Fruit fly (Drosophila melanogaster): ENCODE results near the gene gammaSnap2.
A peak's percentile ranks its signal among the peaks of the same experiment; 100 is the strongest.

gammaSnap2 gene

DNA sequence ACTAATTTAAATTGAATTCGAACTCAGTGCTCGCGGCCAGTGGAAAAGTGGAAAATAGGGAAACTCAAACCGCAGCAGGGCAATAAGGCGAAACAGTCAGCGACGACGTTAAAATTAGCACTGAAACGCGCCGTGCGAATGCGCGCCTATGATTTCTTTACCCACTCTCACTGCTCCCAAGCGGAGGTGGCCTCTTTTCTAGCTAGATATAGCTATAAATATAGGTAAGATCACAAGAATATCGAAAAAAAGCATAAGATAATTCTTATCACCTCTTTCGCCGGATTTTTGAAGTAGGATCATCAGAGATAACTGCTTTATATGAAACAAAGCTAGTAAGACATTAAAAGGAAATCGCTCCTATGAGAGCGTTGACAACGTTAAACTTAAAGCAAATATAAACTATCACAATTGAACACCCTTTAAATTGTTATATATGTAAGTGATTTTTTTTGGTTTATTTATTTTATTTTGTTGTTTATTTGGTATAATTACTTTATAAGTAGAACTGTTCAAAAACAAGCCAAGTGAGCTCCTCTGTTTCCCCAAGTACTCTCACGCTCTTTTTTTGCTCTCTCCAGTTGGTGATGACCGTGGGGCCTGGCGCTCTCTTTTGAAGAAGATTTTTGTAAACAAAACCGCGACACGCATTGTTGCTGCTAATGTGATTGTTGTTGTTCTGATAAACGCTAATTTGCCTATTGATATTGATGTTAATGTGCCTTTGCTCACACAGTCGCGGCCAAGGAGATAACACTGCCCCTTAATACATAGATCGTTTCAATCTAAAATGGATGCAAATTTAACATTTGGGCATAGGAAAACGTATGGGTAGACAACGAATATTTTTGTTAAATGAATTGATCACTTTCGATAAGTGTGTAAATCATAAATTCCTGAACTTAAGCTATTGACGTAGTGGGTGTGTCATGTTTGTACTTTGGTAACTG lies 18.7 kb upstream of the gammaSnap2 start, which contains the start of gene tws (continued):
- peak; percentile 69 for TF ChIP-seq unpg (GFP tag; optimal IDR thresholded peaks at IDR 0.05)
- TF ChIP-seq CG9797 (GFP tag; optimal IDR thresholded peaks at IDR 0.05), result no peak
- no peak for TF ChIP-seq prd (optimal IDR thresholded peaks at IDR 0.05)
- TF ChIP-seq prd (GFP tag; IDR thresholded peaks at IDR 0.05), result peak; percentile 33; the same call in 1 of the 3 replicates
- TF ChIP-seq shn (GFP tag; optimal IDR thresholded peaks at IDR 0.05), result peak; percentile 3
- TF ChIP-seq CG11695 (GFP tag; IDR thresholded peaks at IDR 0.05), result peak; percentile 80
- TF ChIP-seq CG8924 (tag; optimal IDR thresholded peaks at IDR 0.05), result peak; percentile 47
- TF ChIP-seq Aef1 (GFP tag; IDR thresholded peaks at IDR 0.05), result peak; percentile 28; the same call in 1 of the 3 replicates
- peak; percentile 50 for TF ChIP-seq pb (GFP tag; optimal IDR thresholded peaks at IDR 0.05)
- TF ChIP-seq chm (GFP tag; IDR thresholded peaks at IDR 0.05), result 0 out of 2 replicates have a peak, but pooled peaks have one; percentile 46
- TF ChIP-seq gfzf (GFP tag; optimal IDR thresholded peaks at IDR 0.05), result no peak
- TF ChIP-seq CG2875 (GFP tag; optimal IDR thresholded peaks at IDR 0.05), result peak; percentile 18
- TF ChIP-seq CG2712 (tag; optimal IDR thresholded peaks at IDR 0.05), result peak; percentile 26
- peak; percentile 70; the same call in 2 of the 3 replicates for TF ChIP-seq CG17361 (GFP tag; IDR thresholded peaks at IDR 0.05)
- TF ChIP-seq ttk (GFP tag; IDR thresholded peaks at IDR 0.05), result no peak
- TF ChIP-seq CG32532 (GFP tag; IDR thresholded peaks at IDR 0.05), result peak; percentile 69
- TF ChIP-seq Fer3 (tag; optimal IDR thresholded peaks at IDR 0.05), result no peak
- TF ChIP-seq CG32767 (GFP tag; IDR thresholded peaks at IDR 0.05), result peak; percentile 52; the same call in 1 of the 2 replicates
- no peak for TF ChIP-seq psq (GFP tag; optimal IDR thresholded peaks at IDR 0.05)
- TF ChIP-seq CG11093 (GFP tag; IDR thresholded peaks at IDR 0.05), result no peak
- peak; percentile 14 for TF ChIP-seq MESR4 (GFP tag; optimal IDR thresholded peaks at IDR 0.05)
- TF ChIP-seq jing (GFP tag; optimal IDR thresholded peaks at IDR 0.05), result no peak
- no peak for TF ChIP-seq Lhr (GFP tag; optimal IDR thresholded peaks at IDR 0.05)
- no peak for TF ChIP-seq CG15479 (GFP tag; optimal IDR thresholded peaks at IDR 0.05)
- no peak for TF ChIP-seq CG18764 (GFP tag; optimal IDR thresholded peaks at IDR 0.05)
- TF ChIP-seq CG11456 (GFP tag; IDR thresholded peaks at IDR 0.05), result peak; percentile 52; the same call in 1 of the 3 replicates
- TF ChIP-seq sna (GFP tag; IDR thresholded peaks at IDR 0.05; ENCODE audit: partially characterized antibody), result no peak
- no peak for TF ChIP-seq CG6683 (GFP tag; optimal IDR thresholded peaks at IDR 0.05)
- peak; percentile 18 for TF ChIP-seq CG18476 (GFP tag; optimal IDR thresholded peaks at IDR 0.05)
- no peak for TF ChIP-seq pzg (GFP tag; optimal IDR thresholded peaks at IDR 0.05)
- TF ChIP-seq Trl (optimal IDR thresholded peaks at IDR 0.05), result peak; percentile 82 to 92
- no peak for TF ChIP-seq Trl (GFP tag; optimal IDR thresholded peaks at IDR 0.05)
- peak; percentile 0 for TF ChIP-seq CG15696 (tag; optimal IDR thresholded peaks at IDR 0.05)
- TF ChIP-seq insv (GFP tag; optimal IDR thresholded peaks at IDR 0.05), result no peak
- TF ChIP-seq CG17568 (GFP tag; optimal IDR thresholded peaks at IDR 0.05), result peak; percentile 60
- TF ChIP-seq CG17802 (tag; optimal IDR thresholded peaks at IDR 0.05), result no peak
- TF ChIP-seq CG8478 (optimal IDR thresholded peaks at IDR 0.05), result no peak
- peak; percentile 30 for TF ChIP-seq CG17385 (GFP tag; optimal IDR thresholded peaks at IDR 0.05)
- TF ChIP-seq CG30020 (tag; optimal IDR thresholded peaks at IDR 0.05), result no peak
- TF ChIP-seq CG8944 (GFP tag; optimal IDR thresholded peaks at IDR 0.05), result no peak
- TF ChIP-seq sens-2 (GFP tag; IDR thresholded peaks at IDR 0.05), result no peak
- no peak for TF ChIP-seq da (GFP tag; optimal IDR thresholded peaks at IDR 0.05)
- peak; percentile 29 for TF ChIP-seq CG8281 (tag; optimal IDR thresholded peaks at IDR 0.05)
- peak; percentile 44 for TF ChIP-seq CG12659 (GFP tag; optimal IDR thresholded peaks at IDR 0.05)
- TF ChIP-seq B-H2 (GFP tag; optimal IDR thresholded peaks at IDR 0.05), result peak; percentile 4
- TF ChIP-seq dan (GFP tag; IDR thresholded peaks at IDR 0.05), result no peak
- TF ChIP-seq exex (tag; optimal IDR thresholded peaks at IDR 0.05), result peak; percentile 74
- no peak for TF ChIP-seq CG16779 (GFP tag; IDR thresholded peaks at IDR 0.05)
- TF ChIP-seq CG12155 (GFP tag; optimal IDR thresholded peaks at IDR 0.05), result no peak

Measured in whole organism, embryonic.